Worm (Caenorhabditis elegans) whole organism, dauer: Measurements from ENCODE around the gene fzo-1.

ENCODE experiments used
- unc-62 ChIP-seq: sonication (generic microtip); optimal IDR thresholded peaks from 2 replicates; lab custom pipeline; 2017; ENCODE audit warnings: missing biosample characterization, missing genetic modification reagents, missing genetic modification characterization

Gene fzo-1

DNA sequence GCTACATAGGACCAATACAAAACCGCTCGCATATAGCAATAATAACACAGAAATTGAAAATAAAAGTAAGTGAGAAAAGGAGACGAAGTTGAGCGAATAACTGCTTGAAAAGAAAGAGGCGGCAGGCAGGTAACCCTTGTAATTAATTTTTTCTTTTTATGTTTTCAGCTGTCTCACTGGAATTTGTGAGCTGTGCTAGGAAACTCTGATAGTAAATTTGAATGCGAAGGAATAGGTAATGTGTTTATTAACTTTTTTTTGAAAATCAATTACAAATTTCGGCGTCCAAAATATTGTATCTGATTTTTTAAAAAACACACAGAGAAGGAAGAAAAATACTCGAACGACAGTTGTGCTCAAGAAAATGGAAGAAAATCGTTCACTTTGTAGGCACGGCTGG is 16.0 kb upstream of the fzo-1 start, which contains the start of gene H41C03.2:
H41C03.2 (minus strand) TSS at position 101 of the 400 bp plus-strand sequence.
- no peak for TF ChIP-seq unc-62 (GFP tag; lab: Kevin White, UChicago)

DNA sequence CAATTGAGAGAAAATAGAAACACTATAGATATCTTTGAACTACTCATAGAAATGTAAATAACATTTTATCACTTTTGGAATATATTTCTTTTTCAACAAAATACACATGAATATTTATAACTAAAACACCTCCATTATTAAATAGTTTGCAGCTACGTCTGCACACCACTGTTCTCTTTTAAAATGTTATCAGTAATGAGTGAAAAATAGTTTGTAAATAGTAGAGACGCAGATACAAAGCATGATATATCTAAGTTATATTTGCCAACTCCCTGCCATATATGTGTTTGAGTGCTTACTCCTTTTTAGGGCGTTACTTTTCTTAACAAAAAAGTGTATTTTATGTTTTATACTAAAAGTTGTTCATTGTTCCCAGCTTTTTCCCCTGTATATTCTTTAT is 10.2 kb upstream of the fzo-1 start:
- no peak for TF ChIP-seq unc-62 (GFP tag; lab: Kevin White, UChicago)

DNA sequence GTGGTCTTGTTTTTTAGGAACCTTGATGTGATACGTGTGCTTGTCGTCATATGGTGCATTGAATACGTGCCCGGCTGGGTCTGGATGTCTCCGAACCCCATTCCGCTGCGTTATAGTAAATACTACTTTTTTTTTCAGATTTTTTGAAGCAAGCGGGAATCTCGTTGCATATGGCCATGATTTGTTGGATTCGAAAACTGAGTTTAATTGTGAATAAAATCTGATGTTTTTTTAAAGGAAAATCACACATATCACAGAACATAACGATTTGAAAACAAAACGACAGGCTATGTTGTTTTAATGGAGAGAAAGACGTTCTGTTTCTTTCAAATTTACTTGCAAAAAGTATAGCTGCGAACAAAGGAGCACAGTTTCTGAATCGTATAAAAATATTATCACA is 9.4 kb upstream of the fzo-1 start, which contains the start of the genes ZK1248.17 and H41C03.3:
ZK1248.17 (minus strand) TSS at position 101 of the 400 bp plus-strand sequence.
H41C03.3 (plus strand) TSS at position 337 of the 400 bp plus-strand sequence.
- no peak for TF ChIP-seq unc-62 (GFP tag; lab: Kevin White, UChicago)

DNA sequence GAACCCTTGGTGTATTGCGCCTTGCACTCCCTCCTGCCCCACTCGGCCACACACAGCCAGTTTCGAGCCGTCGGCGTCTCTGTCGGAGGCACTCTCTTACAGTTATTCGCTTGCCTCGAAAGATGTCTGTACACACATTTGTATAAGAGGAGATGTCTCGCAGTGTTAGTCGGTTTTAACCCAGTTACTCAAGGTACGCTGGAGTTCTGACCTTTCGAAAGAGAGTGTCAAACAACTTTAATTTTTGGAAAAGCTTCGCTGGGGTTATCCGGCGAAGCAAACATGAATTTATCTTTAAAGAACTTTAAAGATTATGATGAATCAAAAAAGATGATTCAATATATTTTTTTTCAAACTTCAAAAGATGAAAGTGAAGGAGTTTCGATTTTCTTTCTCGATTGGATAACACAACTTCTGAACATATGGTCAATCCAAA is 8.7 kb upstream of the fzo-1 start:
- peak; percentile 52 for TF ChIP-seq unc-62 (GFP tag; lab: Kevin White, UChicago)

DNA sequence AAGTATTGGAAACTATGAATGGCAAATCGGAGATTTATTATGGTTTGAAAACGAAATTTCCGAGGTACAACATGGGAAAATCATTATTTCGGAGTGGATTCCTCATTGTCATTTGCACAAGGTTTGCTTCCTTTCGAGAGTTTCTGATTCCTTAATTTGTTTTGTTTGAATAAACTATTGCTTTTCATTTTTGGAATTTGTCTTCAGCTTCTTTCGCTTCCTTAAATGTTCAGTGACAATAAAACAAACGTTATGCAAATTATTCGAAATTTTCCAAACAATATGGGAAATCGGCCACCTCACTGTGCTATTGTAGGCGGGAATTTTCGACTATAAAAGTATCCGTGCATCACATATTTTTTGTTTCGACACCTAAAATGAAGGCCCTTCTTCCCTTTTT is 5.9 kb upstream of the fzo-1 start, which contains the start of gene nep-25:
nep-25 (plus strand) TSS at position 375 of the 400 bp plus-strand sequence.
- no peak for TF ChIP-seq unc-62 (GFP tag; lab: Kevin White, UChicago)

DNA sequence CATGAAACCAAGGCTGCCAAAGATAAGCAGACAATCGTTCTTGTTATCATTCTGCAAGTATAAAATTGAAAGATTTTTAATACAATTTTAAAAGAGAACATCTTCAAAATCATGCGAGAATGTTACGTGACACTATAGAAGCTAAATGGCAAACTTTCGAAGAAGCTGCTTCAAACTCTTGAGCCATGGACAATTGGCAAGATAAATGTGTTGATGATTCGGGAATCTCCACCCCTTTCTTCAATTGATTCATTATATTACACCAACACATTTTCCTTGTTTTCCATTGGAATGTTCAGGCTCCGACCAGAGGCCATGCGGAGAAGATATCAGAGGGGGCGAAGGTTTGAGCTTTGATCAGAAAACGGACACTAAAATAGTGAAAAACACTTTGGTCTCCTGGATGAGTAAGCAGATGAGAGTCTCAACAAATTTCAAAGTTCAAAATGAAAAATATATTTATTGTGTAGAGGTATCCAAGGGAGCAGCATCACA is 5.1 kb upstream of the fzo-1 start, which contains the start of gene lec-5:
lec-5 (minus strand) TSS at position 51 of the 495 bp plus-strand sequence.
- no peak for TF ChIP-seq unc-62 (GFP tag; lab: Kevin White, UChicago)

DNA sequence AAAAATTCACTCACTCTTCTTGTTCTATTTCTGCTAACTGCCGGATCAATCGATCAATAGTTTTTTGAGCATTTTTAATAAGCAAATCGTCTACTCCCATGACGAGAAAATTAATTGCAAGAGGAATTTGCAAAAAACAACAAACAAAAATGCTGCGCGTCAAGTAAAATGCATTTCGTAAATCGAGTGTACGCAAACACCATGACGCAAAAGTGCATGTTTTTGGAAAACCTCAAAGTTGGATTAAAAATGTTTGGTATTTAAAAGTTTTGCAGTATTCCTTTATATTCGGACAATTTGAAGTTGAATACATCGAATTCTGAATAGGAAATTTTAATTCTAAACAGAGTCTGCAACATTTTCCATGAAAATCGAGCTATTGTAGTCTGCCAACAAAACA is 3.2 kb upstream of the fzo-1 start, which contains the start of gene ZK1248.19:
ZK1248.19 (minus strand) TSS at position 188 of the 400 bp plus-strand sequence.
- TF ChIP-seq unc-62 (GFP tag; lab: Kevin White, UChicago): no peak

DNA sequence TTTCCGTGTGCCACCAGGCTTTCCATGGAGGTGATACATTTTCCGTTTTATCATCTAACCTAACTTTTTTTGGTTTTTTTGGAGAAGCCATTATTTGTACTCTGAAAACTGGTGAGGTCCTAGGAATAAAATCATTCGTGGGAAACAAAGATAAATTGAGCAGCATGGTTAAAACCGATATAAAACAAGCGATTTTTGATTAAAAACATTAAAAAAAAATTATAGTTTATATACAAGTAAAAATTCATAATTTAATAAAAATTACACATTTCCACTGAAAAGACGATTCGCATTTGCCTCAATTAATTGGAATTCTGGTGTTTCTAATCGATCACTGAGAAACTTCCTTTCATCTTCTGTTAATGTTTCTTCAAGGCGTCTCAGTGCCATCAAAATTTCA is 2.5 kb upstream of the fzo-1 start, which contains the start of gene ZK1248.15:
ZK1248.15 (minus strand) TSS at position 101 of the 400 bp plus-strand sequence.
- no peak for TF ChIP-seq unc-62 (GFP tag; lab: Kevin White, UChicago)

DNA sequence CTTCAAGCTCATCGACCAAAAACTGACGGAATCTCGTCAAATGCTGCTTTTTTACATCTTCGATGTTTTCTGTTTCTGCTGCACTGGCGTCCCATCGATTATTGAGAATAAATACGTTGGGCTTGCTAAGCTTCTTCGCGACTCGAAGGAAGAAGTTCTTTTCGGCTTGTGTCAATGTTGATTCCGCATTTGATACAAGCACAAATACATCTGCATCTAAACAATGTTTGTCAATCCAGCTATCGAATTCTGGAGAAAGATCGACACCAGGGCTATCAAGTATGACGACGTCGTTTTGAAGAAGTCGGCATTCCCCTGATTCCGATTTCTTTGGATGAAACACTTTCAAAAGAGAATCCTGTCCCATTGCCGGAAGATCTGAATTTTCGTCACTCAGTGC is 857 bp downstream of the fzo-1 start:
- TF ChIP-seq unc-62 (GFP tag; lab: Kevin White, UChicago): no peak

DNA sequence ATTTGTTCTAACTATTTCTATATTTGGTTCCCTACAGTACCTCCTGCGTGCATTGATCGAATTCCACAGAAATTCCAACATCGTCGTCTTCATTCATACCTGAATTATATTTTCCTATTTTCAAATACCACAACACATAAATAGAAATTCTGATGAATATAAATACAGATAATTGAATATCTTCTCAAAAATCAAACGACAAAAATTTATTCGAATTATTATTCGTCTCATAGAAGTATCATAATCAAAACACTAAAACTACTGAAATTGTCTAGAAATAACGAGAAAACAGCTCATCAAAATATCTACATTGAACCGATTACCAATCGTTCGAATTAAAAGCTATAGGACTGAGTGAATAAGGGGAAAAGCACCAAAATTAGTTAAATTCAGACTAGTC is 2.9 kb downstream of the fzo-1 start, which contains the start of gene gtap-1:
gtap-1 (minus strand) TSS at position 101 of the 400 bp plus-strand sequence.
- no peak for TF ChIP-seq unc-62 (GFP tag; lab: Kevin White, UChicago)

DNA sequence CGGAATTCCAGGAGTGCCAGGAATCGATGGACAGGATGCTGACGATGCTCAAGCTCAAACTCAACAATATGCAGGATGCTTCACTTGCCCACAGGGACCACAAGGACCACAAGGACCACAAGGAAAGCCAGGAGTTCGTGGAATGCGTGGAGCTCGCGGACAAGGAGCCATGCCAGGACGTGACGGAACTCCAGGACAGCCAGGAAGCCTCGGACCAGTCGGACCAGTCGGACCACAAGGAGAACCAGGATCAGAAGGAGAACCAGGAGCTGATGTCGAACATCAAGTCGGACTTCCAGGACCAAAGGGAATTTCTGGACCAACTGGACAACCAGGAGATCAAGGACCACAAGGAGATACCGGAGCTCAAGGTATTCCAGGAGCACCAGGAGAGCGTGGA is 4.6 kb downstream of the fzo-1 start:
- no peak for TF ChIP-seq unc-62 (GFP tag; lab: Kevin White, UChicago)

DNA sequence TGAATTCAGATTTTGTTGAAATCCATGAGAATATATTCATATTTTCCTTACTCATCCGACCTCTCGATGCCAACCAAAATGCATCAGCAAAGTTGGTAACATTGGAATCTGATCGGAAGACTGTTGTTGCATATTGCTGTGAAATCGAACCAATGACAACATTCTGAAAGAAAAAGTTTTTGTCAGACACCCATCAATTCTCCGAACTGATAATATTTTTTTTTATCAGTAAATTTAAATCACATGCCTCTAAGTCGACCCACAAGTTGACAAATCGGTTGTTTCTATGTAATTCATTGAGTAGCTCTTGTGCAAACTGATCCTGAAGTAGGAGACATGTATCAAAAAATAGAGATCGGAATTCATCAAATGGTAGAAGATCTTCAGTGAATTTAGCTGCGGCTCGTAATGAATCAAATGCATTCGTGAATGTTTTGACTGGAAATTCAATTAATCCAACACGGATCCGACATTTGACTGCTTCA is 6.0 kb downstream of the fzo-1 start, which contains the start of gene col-74:
col-74 (plus strand) TSS at position 435 of the 485 bp plus-strand sequence.
- no peak for TF ChIP-seq unc-62 (GFP tag; lab: Kevin White, UChicago)

DNA sequence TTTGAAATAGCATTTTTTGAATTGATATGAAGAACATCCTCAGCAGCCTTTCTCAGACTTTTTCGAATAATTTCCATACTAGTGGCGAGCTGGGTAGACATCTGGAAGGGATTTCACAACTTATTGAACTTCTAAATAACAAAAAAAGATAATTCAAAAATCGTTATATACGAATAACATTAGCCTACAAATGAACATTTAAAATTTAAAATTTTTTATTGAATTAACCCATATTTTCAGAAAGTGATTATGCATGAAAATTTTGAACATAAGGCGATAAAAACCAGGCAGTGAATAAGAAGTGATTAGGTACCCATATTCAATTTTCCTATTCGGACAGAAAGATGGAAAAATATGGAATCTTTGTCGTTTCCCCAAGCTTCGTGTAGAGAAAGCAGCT is 7.5 kb downstream of the fzo-1 start, which contains the start of gene ZK1248.11:
ZK1248.11 (minus strand) TSS at position 101 of the 400 bp plus-strand sequence.
- no peak for TF ChIP-seq unc-62 (GFP tag; lab: Kevin White, UChicago)

DNA sequence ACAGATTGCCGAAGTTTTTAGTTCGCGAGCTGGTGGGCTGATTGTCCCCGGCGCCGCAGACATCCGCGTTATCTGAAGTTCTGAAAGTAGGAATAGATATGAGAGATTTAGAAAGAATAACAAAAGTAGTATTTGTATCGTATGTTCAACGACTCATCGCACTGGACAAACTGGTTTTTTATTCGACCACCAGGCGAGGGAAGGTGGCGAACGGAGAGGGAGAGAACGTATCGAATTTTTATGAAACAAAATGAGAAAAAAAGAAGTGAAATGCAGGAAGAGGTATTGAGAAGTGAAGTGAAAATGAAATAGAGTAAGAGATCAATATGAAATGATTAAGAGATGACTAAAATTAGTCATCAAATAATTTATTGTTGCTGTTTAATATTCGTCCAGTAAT is 8.6 kb downstream of the fzo-1 start, which contains the start of gene tbc-2:
tbc-2 (minus strand) TSS at position 80 of the 400 bp plus-strand sequence.
- no peak for TF ChIP-seq unc-62 (GFP tag; lab: Kevin White, UChicago)

DNA sequence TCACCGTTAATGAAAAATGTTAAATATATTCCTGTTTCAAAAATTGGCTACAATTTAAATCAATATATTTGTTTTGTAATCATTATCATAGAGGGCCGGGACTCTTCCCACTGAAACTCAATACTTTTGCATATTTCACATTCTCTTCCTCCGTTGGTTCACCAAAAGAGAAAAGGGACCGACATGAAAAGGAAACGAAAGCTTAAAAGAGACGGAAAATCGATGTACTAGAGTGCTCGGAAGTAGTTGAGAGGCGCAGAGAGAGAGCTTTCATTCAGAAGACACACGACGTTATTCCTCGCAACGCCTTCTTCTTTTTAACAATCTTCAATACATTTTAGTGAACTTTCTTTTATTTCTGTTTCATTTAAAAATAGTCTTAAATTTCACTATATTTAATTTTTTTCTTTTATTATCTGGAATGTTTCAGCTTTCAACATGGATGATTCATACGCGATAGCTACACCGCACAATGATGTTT is 15.7 kb downstream of the fzo-1 start, which contains the start of gene ehs-1:
ehs-1 (plus strand) TSS at position 431 of the 481 bp plus-strand sequence.
- no peak for TF ChIP-seq unc-62 (GFP tag; lab: Kevin White, UChicago)

DNA sequence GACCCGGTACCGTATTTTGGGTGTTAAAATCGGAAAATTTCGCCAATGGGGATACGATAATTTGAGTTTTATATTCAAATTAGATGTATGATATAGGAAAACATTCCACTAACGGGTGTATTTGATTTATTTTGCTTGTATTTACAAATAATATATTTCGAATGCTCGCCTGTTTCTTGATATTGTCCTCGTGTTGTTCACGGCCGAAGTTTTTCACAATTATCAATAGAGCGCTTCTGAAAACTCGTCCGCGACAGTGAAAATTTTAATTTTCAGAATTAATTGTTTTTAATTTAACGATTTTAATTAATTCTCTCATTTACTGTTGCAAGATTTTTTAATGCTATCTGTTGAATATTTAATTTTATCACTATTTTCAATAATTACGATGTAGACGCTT is 16.3 kb downstream of the fzo-1 start:
- no peak for TF ChIP-seq unc-62 (GFP tag; lab: Kevin White, UChicago)
